Worm (Caenorhabditis elegans): ENCODE data around the gene K02E2.8.

Gene K02E2.8

ce11 chrV:20383065-20383609, 16.4 kb upstream of the K02E2.8 start, which contains the start of gene K02E2.11:
TSS of gene K02E2.11 (plus strand) at chrV:20383315.
- TF ChIP-seq ceh-2 (tag; optimal IDR thresholded peaks at IDR 0.05): peak; percentile 11
- TF ChIP-seq hlh-8 (tag; optimal IDR thresholded peaks at IDR 0.05): peak; percentile 16
- TF ChIP-seq che-1 (tag; optimal IDR thresholded peaks at IDR 0.05): no peak
- peak; percentile 86 for TF ChIP-seq hlh-30 (tag; optimal IDR thresholded peaks at IDR 0.05; ENCODE audit: insufficient read depth)
- TF ChIP-seq unc-42 (tag; optimal IDR thresholded peaks at IDR 0.05): peak; percentile 49
- no peak for TF ChIP-seq F13H6.1 (tag; optimal IDR thresholded peaks at IDR 0.05)
- peak; percentile 1 for TF ChIP-seq tbx-2 (tag; optimal IDR thresholded peaks at IDR 0.05)
- peak; percentile 59 for TF ChIP-seq ref-2 (tag; optimal IDR thresholded peaks at IDR 0.05)
- peak; percentile 29 for TF ChIP-seq ceh-18 (tag; optimal IDR thresholded peaks at IDR 0.05)
- no peak for TF ChIP-seq hlh-6 (tag; optimal IDR thresholded peaks at IDR 0.05)
- TF ChIP-seq ceh-24 (tag; optimal IDR thresholded peaks at IDR 0.05): no peak
- peak; percentile 1 for TF ChIP-seq dve-1 (tag; optimal IDR thresholded peaks at IDR 0.05)
- peak; percentile 69 for TF ChIP-seq ceh-31 (tag; optimal IDR thresholded peaks at IDR 0.05)
- TF ChIP-seq nfya-1 (tag; optimal IDR thresholded peaks at IDR 0.05): peak; percentile 64
- TF ChIP-seq ceh-34 (tag; optimal IDR thresholded peaks at IDR 0.05): no peak
- TF ChIP-seq C08G9.2 (tag; optimal IDR thresholded peaks at IDR 0.05): peak; percentile 9

- TF ChIP-seq pros-1 (tag; optimal IDR thresholded peaks at IDR 0.05) (no peak), hlh-30 (tag; optimal IDR thresholded peaks at IDR 0.05; ENCODE audit: insufficient read depth) (peak; percentile 63), ceh-48 (tag; optimal IDR thresholded peaks at IDR 0.05) (peak; percentile 48), nfya-1 (tag; optimal IDR thresholded peaks at IDR 0.05) (peak; percentile 23), ceh-31 (tag; optimal IDR thresholded peaks at IDR 0.05) (peak; percentile 13), ceh-34 (tag; optimal IDR thresholded peaks at IDR 0.05) (no peak)
Observed at ce11 chrV:20380320-20380719, 13.6 kb upstream of the K02E2.8 start, which contains the start of gene K02E2.6. TSS of gene K02E2.6 (plus strand) at chrV:20380561.

ce11 chrV:20376070-20376469, 9.3 kb upstream of the K02E2.8 start:
- no peak for TF ChIP-seq ceh-9 (tag; optimal IDR thresholded peaks at IDR 0.05)
- TF ChIP-seq unc-3 (GFP tag; conservative IDR thresholded peaks at IDR 0.05): no peak
- TF ChIP-seq unc-3 (tag; optimal IDR thresholded peaks at IDR 0.05): no peak
- TF ChIP-seq C38D4.7 (GFP tag; optimal IDR thresholded peaks at IDR 0.05): no peak
- TF ChIP-seq madf-2 (tag; optimal IDR thresholded peaks at IDR 0.05): no peak
- TF ChIP-seq elt-4 (tag; optimal IDR thresholded peaks at IDR 0.05): no peak
- no peak for TF ChIP-seq unc-42 (tag; optimal IDR thresholded peaks at IDR 0.05)

ce11 chrV:20375236-20375635, 8.5 kb upstream of the K02E2.8 start, which contains the start of gene ins-35:
TSS of gene ins-35 (plus strand) at chrV:20375536.
- TF ChIP-seq pag-3 (tag; optimal IDR thresholded peaks at IDR 0.05; ENCODE audit: borderline replicate concordance) (no peak), odd-2 (tag; optimal IDR thresholded peaks at IDR 0.05) (no peak), hlh-30 (tag; optimal IDR thresholded peaks at IDR 0.05; ENCODE audit: insufficient read depth) (no peak), mec-3 (tag; optimal IDR thresholded peaks at IDR 0.05; ENCODE audit: borderline replicate concordance) (no peak), ceh-45 (GFP tag; IDR thresholded peaks at IDR 0.05) (no peak), ref-2 (tag; optimal IDR thresholded peaks at IDR 0.05) (no peak), unc-42 (tag; optimal IDR thresholded peaks at IDR 0.05) (no peak), sox-4 (tag; optimal IDR thresholded peaks at IDR 0.05) (no peak), fax-1 (tag; optimal IDR thresholded peaks at IDR 0.05) (no peak), pha-2 (tag; optimal IDR thresholded peaks at IDR 0.05) (no peak), tbx-2 (tag; optimal IDR thresholded peaks at IDR 0.05) (no peak), sox-2 (GFP tag; IDR thresholded peaks at IDR 0.05) (no peak), syd-9 (tag; optimal IDR thresholded peaks at IDR 0.05) (no peak)

ce11 chrV:20374484-20374883, 7.7 kb upstream of the K02E2.8 start:
- TF ChIP-seq ceh-31 (tag; optimal IDR thresholded peaks at IDR 0.05): no peak
- no peak for TF ChIP-seq hlh-15 (tag; optimal IDR thresholded peaks at IDR 0.05)

All from whole organism, late embryonic.